Fruit fly (Drosophila melanogaster): ENCODE results near the gene CG9795.

DNA sequence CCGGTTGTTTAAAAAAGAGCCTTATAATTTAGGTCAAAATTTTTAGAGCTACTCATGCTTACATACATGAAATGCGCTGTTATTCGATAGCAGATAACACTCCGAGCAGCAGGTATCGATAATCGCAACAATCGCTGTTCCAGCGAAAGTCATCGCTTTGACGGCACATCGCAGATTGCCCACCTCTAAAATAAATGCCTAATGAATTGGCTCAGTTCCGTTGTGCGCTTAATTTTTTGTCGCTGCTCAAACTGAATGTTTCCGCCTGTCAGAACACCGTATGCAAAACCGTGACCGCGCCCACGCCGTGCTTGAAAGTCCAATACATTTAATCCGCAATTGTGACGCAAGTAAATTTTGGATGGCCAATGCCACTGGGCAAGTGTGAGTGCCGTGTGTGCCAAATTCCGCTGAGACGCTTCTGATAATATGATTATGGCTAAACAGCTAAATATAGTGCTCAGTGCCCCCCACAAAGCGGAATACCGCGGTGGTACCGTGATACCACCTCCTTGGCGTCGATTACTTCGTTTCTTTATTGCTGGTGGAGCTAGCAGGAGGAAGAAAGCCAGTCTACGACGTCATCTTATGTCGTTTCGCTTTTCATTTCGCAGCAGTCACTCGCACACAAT lies at the start of gene CG9795:
- TF ChIP-seq CG4496 (GFP tag; IDR thresholded peaks at IDR 0.05) (peak; percentile 51; the same call in 2 of the 3 replicates), CG17806 (tag; optimal IDR thresholded peaks at IDR 0.05) (peak; percentile 3), Pif1A (GFP tag; optimal IDR thresholded peaks at IDR 0.05) (no peak), CG32121 (GFP tag; IDR thresholded peaks at IDR 0.05) (peak; percentile 27; the same call in 1 of the 2 replicates), CG8159 (tag; optimal IDR thresholded peaks at IDR 0.05) (no peak), CG12605 (GFP tag; IDR thresholded peaks at IDR 0.05) (no peak), Ets98B (GFP tag; IDR thresholded peaks at IDR 0.05) (peak; percentile 52; the same call in 1 of the 2 replicates), CG8301 (tag; optimal IDR thresholded peaks at IDR 0.05) (no peak), CG14655 (GFP tag; optimal IDR thresholded peaks at IDR 0.05) (no peak)
